Fruit fly (Drosophila melanogaster) whole organism, embryonic: ENCODE data around the gene CG8300.

Experiments used
- Abd-B ChIP-seq: fragments of 200-800 bp; sonication (Bioruptor generic); optimal IDR thresholded peaks from 2 replicates; lab custom pipeline; 2018; ENCODE audit warnings: missing biosample characterization, mild to moderate bottlenecking, missing genetic modification characterization, moderate library complexity
- C15 ChIP-seq: fragments of 200-800 bp; sonication (Bioruptor generic); IDR thresholded peaks from 3 replicates; pipeline ENCODE4 v1.3.6; 2022; ENCODE audit warnings: missing biosample characterization, missing genetic modification characterization
- CG10321 ChIP-seq: fragments of 200-800 bp; sonication (Bioruptor generic); IDR thresholded peaks from 2 replicates; pipeline ENCODE4 v1.3.6; 2022; ENCODE audit warnings: missing biosample characterization, missing genetic modification characterization
- CG11398 ChIP-seq: fragments of 200-800 bp; sonication (Bioruptor generic); optimal IDR thresholded peaks from 2 replicates; lab custom pipeline; 2016; ENCODE audit warnings: missing biosample characterization, missing genetic modification characterization
- CG12769 ChIP-seq: fragments of 200-800 bp; sonication (Bioruptor generic); optimal IDR thresholded peaks from 2 replicates; lab custom pipeline; 2019; ENCODE audit warnings: missing biosample characterization, mild to moderate bottlenecking, missing genetic modification characterization, moderate library complexity
- CG13775 ChIP-seq: fragments of 200-800 bp; sonication (Bioruptor generic); optimal IDR thresholded peaks from 3 replicates; lab custom pipeline; 2017; ENCODE audit warnings: missing biosample characterization, mild to moderate bottlenecking, missing genetic modification characterization
- CG15601 ChIP-seq: fragments of 200-800 bp; sonication (Bioruptor generic); optimal IDR thresholded peaks from 3 replicates; lab custom pipeline; 2019; ENCODE audit warnings: missing biosample characterization, mild to moderate bottlenecking, missing genetic modification characterization, moderate library complexity
- CG30020 ChIP-seq: fragments of 200-800 bp; optimal IDR thresholded peaks from 2 replicates; lab custom pipeline; 2019; ENCODE audit warnings: missing biosample characterization, mild to moderate bottlenecking, missing genetic modification characterization, moderate library complexity
- CG34224 ChIP-seq: fragments of 200-800 bp; sonication (Bioruptor generic); IDR thresholded peaks from 3 replicates; pipeline ENCODE4 v1.3.6; 2022; ENCODE audit warnings: missing biosample characterization, missing genetic modification characterization; ENCODE audit not compliant: partially characterized antibody
- CG34422 ChIP-seq: fragments of 200-800 bp; sonication (Bioruptor generic); IDR thresholded peaks from 3 replicates; pipeline ENCODE4 v1.3.6; 2022; ENCODE audit warnings: missing biosample characterization, missing genetic modification characterization
- CG4360 ChIP-seq: fragments of 200-800 bp; sonication (Bioruptor generic); IDR thresholded peaks from 2 replicates; pipeline ENCODE4 v1.3.6; 2022; ENCODE audit warnings: missing biosample characterization, missing genetic modification characterization
- CG9437 ChIP-seq: fragments of 200-800 bp; sonication (Bioruptor generic); optimal IDR thresholded peaks from 2 replicates; lab custom pipeline; 2018; ENCODE audit warnings: missing biosample characterization, mild to moderate bottlenecking, missing genetic modification characterization
- CG9876 ChIP-seq: fragments of 200-800 bp; sonication (Bioruptor generic); optimal IDR thresholded peaks from 2 replicates; lab custom pipeline; 2016; ENCODE audit warnings: missing biosample characterization, missing genetic modification characterization
- CG9932 ChIP-seq: fragments of 200-800 bp; sonication (Bioruptor generic); IDR thresholded peaks from 2 replicates; pipeline ENCODE4 v1.3.6; 2022; ENCODE audit warnings: missing biosample characterization, missing genetic modification characterization
- CoRest ChIP-seq: fragments of 200-800 bp; sonication (Bioruptor generic); optimal IDR thresholded peaks from 3 replicates; lab custom pipeline; 2018; ENCODE audit warnings: missing biosample characterization, mild to moderate bottlenecking, missing genetic modification characterization, moderate library complexity
- CrebB ChIP-seq: fragments of 200-800 bp; sonication (Bioruptor generic); optimal IDR thresholded peaks from 3 replicates; lab custom pipeline; 2018; ENCODE audit warnings: missing biosample characterization, mild to moderate bottlenecking, missing genetic modification characterization
- D19B ChIP-seq: fragments of 200-800 bp; sonication (Bioruptor generic); optimal IDR thresholded peaks from 2 replicates; lab custom pipeline; 2017; ENCODE audit warnings: missing biosample characterization, mild to moderate bottlenecking, missing genetic modification characterization
- Dad ChIP-seq: fragments of 200-800 bp; sonication (Bioruptor generic); optimal IDR thresholded peaks from 3 replicates; lab custom pipeline; 2016; ENCODE audit warnings: missing biosample characterization, missing genetic modification characterization
- Deaf1 ChIP-seq: fragments of 200-800 bp; optimal IDR thresholded peaks from 3 replicates; lab custom pipeline; 2019; ENCODE audit warnings: missing biosample characterization, mild to moderate bottlenecking, missing genetic modification characterization, moderate library complexity
- Dip2 ChIP-seq: fragments of 200-800 bp; sonication (Bioruptor generic); IDR thresholded peaks from 2 replicates; pipeline ENCODE4 v1.3.6; 2022; ENCODE audit warnings: missing biosample characterization, missing genetic modification characterization
- Doc3 ChIP-seq: fragments of 200-800 bp; sonication (Bioruptor generic); IDR thresholded peaks from 3 replicates; pipeline ENCODE4 v1.3.6; 2022; ENCODE audit warnings: missing biosample characterization, missing genetic modification characterization; ENCODE audit not compliant: partially characterized antibody
- Hey ChIP-seq: fragments of 200-800 bp; sonication (Bioruptor generic); optimal IDR thresholded peaks from 3 replicates; lab custom pipeline; 2018; ENCODE audit warnings: missing biosample characterization, mild to moderate bottlenecking, missing genetic modification characterization
- Hsf ChIP-seq: fragments of 200-800 bp; sonication (Bioruptor generic); optimal IDR thresholded peaks from 3 replicates; lab custom pipeline; 2016; ENCODE audit warnings: missing biosample characterization, missing genetic modification characterization
- Lpt ChIP-seq: fragments of >200 bp; optimal IDR thresholded peaks from 2 replicates; lab custom pipeline; 2018; ENCODE audit warnings: missing biosample characterization, missing genetic modification characterization
- NC2β ChIP-seq: fragments of 200-800 bp; sonication (Bioruptor generic); optimal IDR thresholded peaks from 2 replicates; lab custom pipeline; 2016; ENCODE audit warnings: missing biosample characterization, missing genetic modification characterization
- Oli ChIP-seq: fragments of 200-800 bp; sonication (Bioruptor generic); optimal IDR thresholded peaks from 2 replicates; lab custom pipeline; 2018; ENCODE audit warnings: missing biosample characterization, mild to moderate bottlenecking, missing genetic modification characterization, moderate library complexity
- Optix ChIP-seq: fragments of 200-800 bp; sonication (Bioruptor generic); IDR thresholded peaks from 3 replicates; pipeline ENCODE4 v1.3.6; 2022; ENCODE audit warnings: missing biosample characterization, missing genetic modification characterization
- PHDP ChIP-seq: fragments of 200-800 bp; sonication (Bioruptor generic); optimal IDR thresholded peaks from 3 replicates; lab custom pipeline; 2018; ENCODE audit warnings: missing biosample characterization, mild to moderate bottlenecking, missing genetic modification characterization, moderate library complexity
- Spps ChIP-seq: fragments of 200-800 bp; sonication (Bioruptor generic); optimal IDR thresholded peaks from 2 replicates; lab custom pipeline; 2018; ENCODE audit warnings: missing biosample characterization, mild to moderate bottlenecking, missing genetic modification characterization
- Taf1 ChIP-seq: fragments of 200-800 bp; sonication (Bioruptor generic); IDR thresholded peaks from 2 replicates; pipeline ENCODE4 v1.3.6; 2022; ENCODE audit warnings: missing biosample characterization, missing genetic modification characterization
- danr ChIP-seq: fragments of 200-800 bp; sonication (Bioruptor generic); IDR thresholded peaks from 2 replicates; pipeline ENCODE4 v1.3.6; 2022; ENCODE audit warnings: missing biosample characterization, missing genetic modification characterization
- fd102C ChIP-seq: fragments of 200-800 bp; sonication (Bioruptor generic); optimal IDR thresholded peaks from 2 replicates; lab custom pipeline; 2018; ENCODE audit warnings: missing biosample characterization, mild to moderate bottlenecking, missing genetic modification characterization, moderate library complexity
- fd3F ChIP-seq: fragments of 200-800 bp; sonication (Bioruptor generic); optimal IDR thresholded peaks from 2 replicates; lab custom pipeline; 2018; ENCODE audit warnings: missing biosample characterization, mild to moderate bottlenecking, missing genetic modification characterization, moderate library complexity
- fd96Cb ChIP-seq: fragments of 200-800 bp; sonication (Bioruptor generic); optimal IDR thresholded peaks from 2 replicates; lab custom pipeline; 2018; ENCODE audit warnings: missing biosample characterization, mild to moderate bottlenecking, missing genetic modification characterization, moderate library complexity
- gfzf ChIP-seq: fragments of 200-800 bp; sonication (Bioruptor generic); optimal IDR thresholded peaks from 2 replicates; lab custom pipeline; 2016; ENCODE audit warnings: missing biosample characterization, mild to moderate bottlenecking, missing genetic modification characterization, moderate library complexity
- gsb-n ChIP-seq: fragments of 200-800 bp; sonication (Bioruptor generic); optimal IDR thresholded peaks from 3 replicates; lab custom pipeline; 2018; ENCODE audit warnings: missing biosample characterization, mild to moderate bottlenecking, missing genetic modification characterization
- her ChIP-seq: fragments of 200-800 bp; sonication (Bioruptor generic); optimal IDR thresholded peaks from 2 replicates; lab custom pipeline; 2016; ENCODE audit warnings: missing biosample characterization, missing genetic modification characterization
- insv ChIP-seq, 2 experiments: fragments of 200-800 bp; sonication (Bioruptor generic); optimal IDR thresholded peaks; 3 replicates each; lab custom pipeline; 2016 to 2018; ENCODE audit warnings: missing biosample characterization in 2 of 2, missing genetic modification characterization in 2 of 2
- jumu ChIP-seq: fragments of 200-800 bp; sonication (Bioruptor generic); optimal IDR thresholded peaks from 3 replicates; lab custom pipeline; 2016; ENCODE audit warnings: missing biosample characterization, missing genetic modification characterization
- kay ChIP-seq: fragments of 200-800 bp; sonication (Bioruptor generic); optimal IDR thresholded peaks from 2 replicates; lab custom pipeline; 2016; ENCODE audit warnings: missing biosample characterization, missing genetic modification characterization
- lmd ChIP-seq: fragments of 200-800 bp; sonication (Bioruptor generic); IDR thresholded peaks from 2 replicates; pipeline ENCODE4 v1.3.6; 2022; ENCODE audit warnings: missing biosample characterization, missing genetic modification characterization
- lola ChIP-seq, 3 experiments: fragments of >200 bp in 2 of 3; fragments of 200-800 bp in 1 of 3; sonication (Bioruptor generic) in 1 of 3; optimal IDR thresholded peaks; 2 replicates each; lab custom pipeline; 2017 to 2019; ENCODE audit warnings: missing biosample characterization in 3 of 3, missing genetic modification characterization in 3 of 3, mild to moderate bottlenecking in 1 of 3, moderate library complexity in 1 of 3
- nom ChIP-seq: fragments of 200-800 bp; sonication (Bioruptor generic); optimal IDR thresholded peaks from 2 replicates; lab custom pipeline; 2017; ENCODE audit warnings: missing biosample characterization, missing genetic modification characterization, mild to moderate bottlenecking, moderate library complexity, missing genetic modification reagents
- onecut ChIP-seq: fragments of 200-800 bp; sonication (Bioruptor generic); IDR thresholded peaks from 2 replicates; pipeline ENCODE4 v1.3.6; 2022; ENCODE audit warnings: missing biosample characterization, missing genetic modification characterization
- org-1 ChIP-seq: fragments of 200-800 bp; sonication (Bioruptor generic); optimal IDR thresholded peaks from 2 replicates; lab custom pipeline; 2017; ENCODE audit warnings: missing biosample characterization, missing genetic modification characterization
- pfk ChIP-seq: fragments of 200-800 bp; sonication (Bioruptor generic); optimal IDR thresholded peaks from 2 replicates; lab custom pipeline; 2018; ENCODE audit warnings: missing biosample characterization, mild to moderate bottlenecking, missing genetic modification characterization, moderate library complexity
- pros ChIP-seq: fragments of 200-800 bp; sonication (Bioruptor generic); optimal IDR thresholded peaks from 3 replicates; lab custom pipeline; 2019; ENCODE audit warnings: missing biosample characterization, mild to moderate bottlenecking, missing genetic modification characterization, moderate library complexity
- psq ChIP-seq: fragments of 200-800 bp; sonication (Bioruptor generic); optimal IDR thresholded peaks from 2 replicates; lab custom pipeline; 2017; ENCODE audit warnings: missing biosample characterization, missing genetic modification characterization
- sqz ChIP-seq: fragments of 200-800 bp; sonication (Bioruptor generic); optimal IDR thresholded peaks from 3 replicates; lab custom pipeline; 2018; ENCODE audit warnings: missing biosample characterization, mild to moderate bottlenecking, missing genetic modification characterization
- stc ChIP-seq: fragments of 200-800 bp; sonication (Bioruptor generic); IDR thresholded peaks from 2 replicates; pipeline ENCODE4 v1.3.6; 2022; ENCODE audit warnings: missing biosample characterization, missing genetic modification characterization

Gene CG8300

dm6 chrX:7096495-7096995 lies 8.1 kb upstream of the CG8300 start (continued):
- TF ChIP-seq CG9437 (GFP tag; lab: Kevin White, UChicago): peak; percentile 74
- peak; percentile 71; the same call in 1 of the 2 replicates for TF ChIP-seq danr (GFP tag; lab: Robert Waterston, UW)
- peak; percentile 76 for TF ChIP-seq fd3F (GFP tag; lab: Kevin White, UChicago)
- TF ChIP-seq lola (GFP tag; optimal IDR thresholded peaks at IDR 0.05; lab: Kevin White, UChicago): peak in 1 of 3 experiments; percentile 85
- peak; percentile 69 for TF ChIP-seq Abd-B
- TF ChIP-seq jumu: peak; percentile 76
- TF ChIP-seq CG11398 (GFP tag; lab: Kevin White, UChicago): peak; percentile 65
- peak; percentile 84 for TF ChIP-seq lmd (GFP tag; lab: Robert Waterston, UW)
- TF ChIP-seq CG10321 (GFP tag; lab: Robert Waterston, UW): no peak
- TF ChIP-seq Hey (tag; lab: Kevin White, UChicago): peak; percentile 66
- peak; percentile 76 for TF ChIP-seq CG13775 (GFP tag; lab: Kevin White, UChicago)
- TF ChIP-seq PHDP (tag; lab: Kevin White, UChicago): peak; percentile 85
- TF ChIP-seq onecut: peak; percentile 74
- peak; percentile 94 for TF ChIP-seq CG12769 (tag; lab: Kevin White, UChicago)
- TF ChIP-seq CG15601 (tag; lab: Kevin White, UChicago): peak; percentile 76
- TF ChIP-seq NC2β (GFP tag; lab: Kevin White, UChicago): peak; percentile 57
- TF ChIP-seq gfzf: no peak
- peak; percentile 61 for TF ChIP-seq nom
- TF ChIP-seq Dip2: no peak
- TF ChIP-seq Optix: peak; percentile 66; the same call in 2 of the 3 replicates
- TF ChIP-seq Oli (tag; lab: Kevin White, UChicago): peak; percentile 89
- TF ChIP-seq stc (GFP tag; lab: Robert Waterston, UW): peak; percentile 61
- peak; percentile 70 for TF ChIP-seq CG9932 (GFP tag; lab: Robert Waterston, UW)
- peak; percentile 70 for TF ChIP-seq her (GFP tag; lab: Kevin White, UChicago)
- TF ChIP-seq pros (GFP tag; lab: Kevin White, UChicago): no peak
- TF ChIP-seq Taf1: peak; percentile 45; the same call in 1 of the 2 replicates
- peak; percentile 61 for TF ChIP-seq Spps
- TF ChIP-seq fd102C (GFP tag; lab: Kevin White, UChicago): no peak
- peak; percentile 41 for TF ChIP-seq Dad (GFP tag; lab: Kevin White, UChicago)
- TF ChIP-seq Lpt (GFP tag; lab: Kevin White, UChicago): no peak
- peak; percentile 83 for TF ChIP-seq org-1 (GFP tag; lab: Kevin White, UChicago)
- peak; percentile 79 for TF ChIP-seq Hsf (GFP tag; lab: Kevin White, UChicago)
- peak; percentile 89 for TF ChIP-seq CoRest (tag; lab: Kevin White, UChicago)
- peak; percentile 87 for TF ChIP-seq CrebB
- peak; percentile 71 for TF ChIP-seq D19B
- peak; percentile 27 for TF ChIP-seq CG9876 (GFP tag; lab: Kevin White, UChicago)
- peak; percentile 16 for TF ChIP-seq kay (GFP tag; lab: Kevin White, UChicago)
- peak; percentile 63 for TF ChIP-seq Deaf1
- no peak for TF ChIP-seq pfk (GFP tag; lab: Kevin White, UChicago)
- TF ChIP-seq C15 (GFP tag; lab: Robert Waterston, UW): no peak
- peak; percentile 81 for TF ChIP-seq fd96Cb
- TF ChIP-seq CG34422 (GFP tag; lab: Robert Waterston, UW): peak; percentile 55; the same call in 2 of the 3 replicates
- peak; percentile 79 for TF ChIP-seq gsb-n (tag; lab: Kevin White, UChicago)
- TF ChIP-seq CG30020 (tag; lab: Kevin White, UChicago): peak; percentile 60
- peak in 1 of 2 experiments; percentile 19 for TF ChIP-seq insv (GFP tag; optimal IDR thresholded peaks at IDR 0.05; lab: Kevin White, UChicago)
- peak; percentile 72 for TF ChIP-seq CG4360 (GFP tag; lab: Robert Waterston, UW)
- 0 out of 3 replicates have a peak, but pooled peaks have one; percentile 9 for TF ChIP-seq CG34224 (GFP tag; lab: Robert Waterston, UW)
- TF ChIP-seq Doc3 (GFP tag; lab: Robert Waterston, UW): no peak
- no peak for TF ChIP-seq sqz
- peak; percentile 61 for TF ChIP-seq psq (GFP tag; lab: Kevin White, UChicago)
